Worm (Caenorhabditis elegans) whole organism, young adult: Measurements from ENCODE around the gene fip-2.

Experiments used
- F57C9.4 ChIP-seq: sonication (generic microtip); optimal IDR thresholded peaks from 2 replicates; lab custom pipeline; 2017; ENCODE audit warnings: mild to moderate bottlenecking, missing genetic modification characterization, missing compliant biosample characterization
- K11D2.4 ChIP-seq: fragments of 200-800 bp; sonication (Bioruptor generic); IDR thresholded peaks from 2 replicates; pipeline ENCODE4 v1.3.6; 2022; ENCODE audit warnings: missing genetic modification reagents, missing genetic modification characterization, missing compliant biosample characterization
- T07F8.4 ChIP-seq: sonication (generic microtip); optimal IDR thresholded peaks from 2 replicates; lab custom pipeline; 2016; ENCODE audit warnings: mild to moderate bottlenecking, missing genetic modification characterization, moderate library complexity, missing compliant biosample characterization
- atf-7 ChIP-seq: sonication (generic microtip); optimal IDR thresholded peaks from 2 replicates; lab custom pipeline; 2017; ENCODE audit warnings: mild to moderate bottlenecking, missing genetic modification characterization, missing compliant biosample characterization
- bed-1 ChIP-seq: fragments of 200-800 bp; sonication (Bioruptor generic); IDR thresholded peaks from 2 replicates; pipeline ENCODE4 v1.3.6; 2022; ENCODE audit warnings: missing genetic modification reagents, missing genetic modification characterization, missing compliant biosample characterization
- ceh-79 ChIP-seq: sonication (generic microtip); optimal IDR thresholded peaks from 2 replicates; lab custom pipeline; 2017; ENCODE audit warnings: mild to moderate bottlenecking, missing genetic modification characterization, missing compliant biosample characterization
- let-526 ChIP-seq: fragments of 200-800 bp; sonication (Bioruptor generic); IDR thresholded peaks from 2 replicates; pipeline ENCODE4 v1.3.6; 2022; ENCODE audit warnings: missing genetic modification reagents, missing genetic modification characterization, missing compliant biosample characterization
- lin-40 ChIP-seq: sonication (generic microtip); optimal IDR thresholded peaks from 2 replicates; lab custom pipeline; 2016; ENCODE audit warnings: missing genetic modification characterization, mild to moderate bottlenecking, missing compliant biosample characterization, missing genotype, missing genetic modification reagents
- mcd-1 ChIP-seq: fragments of 200-800 bp; sonication (Bioruptor generic); IDR thresholded peaks from 2 replicates; pipeline ENCODE4 v1.3.6; 2022; ENCODE audit warnings: missing genetic modification reagents, missing genetic modification characterization, missing compliant biosample characterization
- nhr-80 ChIP-seq: sonication (generic microtip); optimal IDR thresholded peaks from 2 replicates; lab custom pipeline; 2016; ENCODE audit warnings: missing genetic modification characterization, missing compliant biosample characterization
- pha-4 ChIP-seq: fragments of 150-350 bp; sonication (generic microtip); optimal IDR thresholded peaks from 2 replicates; lab custom pipeline; 2014; ENCODE audit warnings: missing biosample characterization, missing genetic modification reagents, missing genetic modification characterization
- unc-130 ChIP-seq: sonication (generic microtip); optimal IDR thresholded peaks from 2 replicates; lab custom pipeline; 2016; ENCODE audit warnings: missing genetic modification reagents, missing genetic modification characterization, missing compliant biosample characterization

DNA sequence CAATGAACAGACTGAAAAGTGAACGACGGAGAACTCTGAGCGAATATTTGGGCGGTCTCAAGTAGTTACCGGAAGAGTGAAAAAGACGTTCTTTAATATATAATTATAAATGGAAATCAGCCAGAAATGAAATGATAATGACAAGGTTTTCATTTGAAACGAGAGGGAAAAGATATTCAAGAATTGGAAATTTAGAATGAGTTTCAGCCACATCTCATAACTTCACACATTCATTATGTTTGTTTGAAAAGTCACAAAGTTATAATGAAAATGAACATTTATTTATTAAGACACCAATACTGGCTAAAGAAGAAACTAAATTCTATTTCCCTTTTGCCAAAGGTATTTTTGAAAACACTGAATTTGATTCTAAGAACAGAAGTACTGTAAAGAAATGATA lies 16.7 kb upstream of the fip-2 start, which contains the start of gene C25E10.7:
- TF ChIP-seq lin-40 (no peak), unc-130 (GFP tag; lab: Kevin White, UChicago) (no peak), bed-1 (GFP tag; lab: Robert Waterston, UW) (no peak), ceh-79 (no peak), T07F8.4 (no peak), F57C9.4 (tag; lab: Kevin White, UChicago) (no peak), atf-7 (tag; lab: Kevin White, UChicago) (no peak), pha-4 (tag; lab: Kevin White, UChicago) (no peak), nhr-80 (no peak), K11D2.4 (GFP tag; lab: Robert Waterston, UW) (no peak), mcd-1 (no peak), let-526 (no peak)
